Fruit fly (Drosophila melanogaster): ENCODE data around the gene Fgop2.

Fgop2 gene

DNA sequence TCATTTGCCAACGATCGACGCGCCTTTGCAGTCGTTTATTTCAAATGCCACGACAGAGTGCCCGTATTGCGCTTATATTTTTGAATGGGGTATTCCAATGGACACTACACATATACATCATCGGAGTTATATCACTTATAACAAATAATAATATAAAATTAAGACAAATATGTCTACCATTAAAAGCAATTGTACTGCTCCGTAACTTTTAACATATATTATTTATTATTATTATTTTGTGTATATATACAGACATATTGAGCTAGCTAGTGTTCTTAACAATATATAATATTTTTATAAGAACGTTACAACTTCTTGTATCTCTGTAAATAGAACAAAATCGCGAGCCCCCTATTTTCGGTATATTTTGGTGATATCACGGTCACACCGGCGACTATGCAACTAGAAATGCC, 18.9 kb upstream of the Fgop2 start, which contains the start of the genes sip2 and Coprox (continued):
- TF ChIP-seq achi (GFP tag; optimal IDR thresholded peaks at IDR 0.05) (no peak), CG6854 (GFP tag; optimal IDR thresholded peaks at IDR 0.05) (no peak), CG6163 (GFP tag; IDR thresholded peaks at IDR 0.05) (peak; percentile 48; the same call in 1 of the 3 replicates), Sox14 (GFP tag; optimal IDR thresholded peaks at IDR 0.05) (no peak), fd85E (GFP tag; optimal IDR thresholded peaks at IDR 0.05) (no peak), CG4318 (GFP tag; optimal IDR thresholded peaks at IDR 0.05) (no peak), topi (GFP tag; optimal IDR thresholded peaks at IDR 0.05) (no peak), svp (GFP tag) (no peak), salr (GFP tag; optimal IDR thresholded peaks at IDR 0.05) (no peak), CG15336 (GFP tag; IDR thresholded peaks at IDR 0.05) (no peak; the same call in 1 of the 2 replicates), Smox (GFP tag; optimal IDR thresholded peaks at IDR 0.05) (no peak), CG34406 (GFP tag; optimal IDR thresholded peaks at IDR 0.05) (no peak), Eip78C (GFP tag) (peak; percentile 56), vri (GFP tag; optimal IDR thresholded peaks at IDR 0.05) (peak; percentile 34), Eip93F (GFP tag; optimal IDR thresholded peaks at IDR 0.05) (peak; percentile 13), CG6276 (GFP tag; optimal IDR thresholded peaks at IDR 0.05) (no peak), acj6 (GFP tag; optimal IDR thresholded peaks at IDR 0.05) (no peak), fkh (GFP tag; optimal IDR thresholded peaks at IDR 0.05) (peak; percentile 83), lz (GFP tag; optimal IDR thresholded peaks at IDR 0.05) (peak; percentile 15), CG11902 (GFP tag; optimal IDR thresholded peaks at IDR 0.05) (no peak), pdm3 (GFP tag; optimal IDR thresholded peaks at IDR 0.05) (no peak), CG1621 (tag; optimal IDR thresholded peaks at IDR 0.05) (no peak), dsx (GFP tag; optimal IDR thresholded peaks at IDR 0.05; ENCODE audit: poor library complexity, severe bottlenecking) (peak; percentile 70), OdsH (GFP tag; optimal IDR thresholded peaks at IDR 0.05) (no peak), CG7368 (GFP tag; optimal IDR thresholded peaks at IDR 0.05) (no peak), CG8119 (GFP tag; IDR thresholded peaks at IDR 0.05) (peak; percentile 54; the same call in 1 of the 3 replicates)

- TF ChIP-seq CG34406 (GFP tag; optimal IDR thresholded peaks at IDR 0.05) (no peak), vri (GFP tag; optimal IDR thresholded peaks at IDR 0.05) (peak; percentile 93), Sox15 (GFP tag; optimal IDR thresholded peaks at IDR 0.05) (no peak)
Measured at dm6 chr2L:6960165-6960564, 15.1 kb upstream of the Fgop2 start, which contains the start of the genes Atac1 and Hmgcl. Gene Atac1, minus strand, starts transcription at chr2L:6960328. Gene Hmgcl, plus strand, starts transcription at chr2L:6960377.

DNA sequence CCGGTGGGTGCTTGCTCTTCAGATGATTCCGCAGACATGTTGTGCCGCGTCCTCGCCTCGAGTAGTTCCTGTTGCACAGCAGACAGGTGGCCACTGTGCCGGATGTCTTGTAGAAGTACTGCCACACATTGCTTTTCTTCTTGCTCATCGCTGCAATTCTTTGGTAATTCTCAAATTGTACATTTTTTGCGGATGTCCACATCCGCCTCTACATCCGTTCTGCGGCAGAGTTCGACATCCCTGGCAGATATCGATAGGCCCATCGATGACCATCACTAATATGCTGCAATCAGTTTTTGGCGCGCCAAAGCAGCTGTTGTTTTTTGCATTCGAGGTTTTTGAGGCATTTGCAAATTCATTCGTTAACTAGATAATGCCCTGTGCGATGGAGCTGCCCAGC, 11.6 kb upstream of the Fgop2 start, which contains the start of the genes CG13775 and CG3430:
TSS of gene CG13775 (minus strand) at position 226 of the 400 bp plus-strand sequence.
TSS of gene CG3430 (plus strand) at position 284 of the 400 bp plus-strand sequence.
- TF ChIP-seq CG4318 (GFP tag; optimal IDR thresholded peaks at IDR 0.05) (no peak), pdm3 (GFP tag; optimal IDR thresholded peaks at IDR 0.05) (no peak), vri (GFP tag; optimal IDR thresholded peaks at IDR 0.05) (peak; percentile 59), acj6 (GFP tag; optimal IDR thresholded peaks at IDR 0.05) (no peak), CG6854 (GFP tag; optimal IDR thresholded peaks at IDR 0.05) (peak; percentile 35), dac (GFP tag; optimal IDR thresholded peaks at IDR 0.05) (no peak), lz (GFP tag; optimal IDR thresholded peaks at IDR 0.05) (no peak), esn (GFP tag; optimal IDR thresholded peaks at IDR 0.05) (peak; percentile 45), eg (GFP tag; IDR thresholded peaks at IDR 0.05) (no peak), CG11294 (GFP tag; IDR thresholded peaks at IDR 0.05) (no peak), CG31627 (GFP tag; optimal IDR thresholded peaks at IDR 0.05) (peak; percentile 22)

DNA sequence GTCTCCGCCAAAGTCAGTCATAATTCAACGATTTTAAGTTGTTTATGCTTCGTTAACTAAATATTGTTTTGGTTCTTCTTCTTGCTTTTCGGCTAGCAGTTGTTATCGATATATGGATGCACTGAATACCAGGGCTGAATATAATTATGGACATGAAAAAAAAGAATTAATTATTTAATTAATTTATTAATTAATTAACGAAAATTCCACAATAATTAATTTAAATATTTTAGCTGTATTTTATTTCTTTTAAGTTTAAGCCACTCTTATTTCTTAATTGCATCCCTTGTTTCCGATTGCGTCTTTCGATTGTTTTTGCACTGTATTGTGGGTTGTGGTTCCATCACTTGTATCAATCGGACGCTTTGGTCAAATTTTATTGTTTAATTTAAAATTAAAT, 5.0 kb upstream of the Fgop2 start, which contains the start of the genes Gas41 and SA1:
TSS of gene Gas41 (minus strand) at position 112 of the 400 bp plus-strand sequence.
TSS of gene SA1 (plus strand) at position 326 of the 400 bp plus-strand sequence.
- TF ChIP-seq fd85E (GFP tag; optimal IDR thresholded peaks at IDR 0.05) (no peak), CG8632 (GFP tag; optimal IDR thresholded peaks at IDR 0.05) (no peak), Sox15 (GFP tag; optimal IDR thresholded peaks at IDR 0.05) (peak; percentile 41), esn (GFP tag; optimal IDR thresholded peaks at IDR 0.05) (peak; percentile 87), CG16779 (tag; optimal IDR thresholded peaks at IDR 0.05) (no peak), Lpt (GFP tag; optimal IDR thresholded peaks at IDR 0.05) (no peak), Hr38 (GFP tag; optimal IDR thresholded peaks at IDR 0.05) (no peak), CG6808 (GFP tag; optimal IDR thresholded peaks at IDR 0.05) (no peak), Hr4 (GFP tag; optimal IDR thresholded peaks at IDR 0.05) (no peak), CG10669 (GFP tag; optimal IDR thresholded peaks at IDR 0.05) (no peak), CG32006 (GFP tag; optimal IDR thresholded peaks at IDR 0.05) (no peak), CG10631 (GFP tag; optimal IDR thresholded peaks at IDR 0.05) (peak; percentile 89), fd59A (GFP tag; optimal IDR thresholded peaks at IDR 0.05) (peak; percentile 57), CG3032 (tag; optimal IDR thresholded peaks at IDR 0.05) (peak; percentile 90), CG6854 (GFP tag; optimal IDR thresholded peaks at IDR 0.05) (no peak), CG31627 (GFP tag; optimal IDR thresholded peaks at IDR 0.05) (peak; percentile 29), Eip78C (GFP tag) (no peak), CG6792 (GFP tag; optimal IDR thresholded peaks at IDR 0.05) (peak; percentile 27), acj6 (GFP tag; optimal IDR thresholded peaks at IDR 0.05) (no peak), dsx (GFP tag; optimal IDR thresholded peaks at IDR 0.05; ENCODE audit: poor library complexity, severe bottlenecking) (no peak), CG8119 (GFP tag; IDR thresholded peaks at IDR 0.05) (peak; percentile 81), Smox (GFP tag; optimal IDR thresholded peaks at IDR 0.05) (no peak), pdm3 (GFP tag; optimal IDR thresholded peaks at IDR 0.05) (no peak), CG9139 (GFP tag; optimal IDR thresholded peaks at IDR 0.05) (no peak)

Measured in whole organism, prepupa.